Worm (Caenorhabditis elegans) whole organism, L4 larva: ENCODE data around the gene F13E9.11.

Source experiments
- F10B5.3 ChIP-seq: sonication (generic microtip); optimal IDR thresholded peaks from 2 replicates; lab custom pipeline; 2016; ENCODE audit warnings: mild to moderate bottlenecking, missing genetic modification characterization, missing compliant biosample characterization
- F37D6.2 ChIP-seq: sonication (generic microtip); optimal IDR thresholded peaks from 2 replicates; lab custom pipeline; 2016; ENCODE audit warnings: mild to moderate bottlenecking, missing genetic modification characterization, missing compliant biosample characterization
- T20F7.1 ChIP-seq: fragments of 200-800 bp; sonication (Bioruptor generic); optimal IDR thresholded peaks from 2 replicates; lab custom pipeline; 2018; ENCODE audit warnings: mild to moderate bottlenecking, missing genetic modification characterization, missing compliant biosample characterization
- Y5F2A.4 ChIP-seq: fragments of 200-800 bp; sonication (Bioruptor generic); optimal IDR thresholded peaks from 2 replicates; lab custom pipeline; 2018; ENCODE audit warnings: mild to moderate bottlenecking, missing genetic modification characterization, missing compliant biosample characterization
- Y75B8A.6 ChIP-seq: fragments of 200-800 bp; sonication (Bioruptor generic); IDR thresholded peaks from 2 replicates; pipeline ENCODE4 v1.3.6; 2022; ENCODE audit warnings: missing genetic modification reagents, missing genetic modification characterization, missing compliant biosample characterization
- ZK546.5 ChIP-seq, 2 experiments: sonication (generic microtip); optimal IDR thresholded peaks; 2 replicates each; lab custom pipeline; 2017; ENCODE audit warnings: missing biosample characterization in 2 of 2, missing genetic modification characterization in 2 of 2
- aha-1 ChIP-seq: fragments of 150-350 bp; peaks from one replicate; lab custom pipeline; 2014; ENCODE audit warnings: missing biosample characterization, missing genetic modification characterization
- aly-2 ChIP-seq: sonication (generic microtip); optimal IDR thresholded peaks from 2 replicates; lab custom pipeline; 2018; ENCODE audit warnings: missing biosample characterization, missing genetic modification characterization
- ama-1 ChIP-seq: fragments of 150-350 bp; optimal IDR thresholded peaks from 2 replicates; lab custom pipeline; 2014; ENCODE audit warnings: inconsistent platforms, mixed read lengths
- attf-4 ChIP-seq: sonication (generic microtip); optimal IDR thresholded peaks from 3 replicates; lab custom pipeline; 2017; ENCODE audit warnings: missing biosample characterization, missing genetic modification characterization
- ceh-28 ChIP-seq: fragments of 150-350 bp; optimal IDR thresholded peaks from 2 replicates; lab custom pipeline; 2014; ENCODE audit warnings: missing biosample characterization, missing genetic modification reagents, missing genetic modification characterization
- ceh-44 ChIP-seq: fragments of 200-800 bp; sonication (Bioruptor generic); IDR thresholded peaks from 2 replicates; pipeline ENCODE4 v1.3.6; 2022; ENCODE audit warnings: missing genetic modification reagents, missing genetic modification characterization, missing compliant biosample characterization
- ceh-62 ChIP-seq: sonication (generic microtip); optimal IDR thresholded peaks from 2 replicates; lab custom pipeline; 2017; ENCODE audit warnings: missing biosample characterization, missing genetic modification characterization
- ctbp-1 ChIP-seq: fragments of 200-800 bp; sonication (Bioruptor generic); IDR thresholded peaks from 2 replicates; pipeline ENCODE4 v1.3.6; 2022; ENCODE audit warnings: missing genetic modification reagents, missing genetic modification characterization, missing compliant biosample characterization
- daf-19 ChIP-seq: fragments of 200-800 bp; sonication (Bioruptor generic); conservative IDR thresholded peaks from 2 replicates; pipeline ENCODE4 v1.3.6; 2022; ENCODE audit warnings: missing genetic modification characterization, missing compliant biosample characterization
- dmd-8 ChIP-seq: fragments of 200-800 bp; sonication (Bioruptor generic); IDR thresholded peaks from 2 replicates; pipeline ENCODE4 v1.3.6; 2022; ENCODE audit warnings: missing genetic modification characterization, missing compliant biosample characterization
- duxl-1 ChIP-seq: sonication (generic microtip); optimal IDR thresholded peaks from 2 replicates; lab custom pipeline; 2016; ENCODE audit warnings: mild to moderate bottlenecking, missing genetic modification characterization, moderate library complexity, missing compliant biosample characterization; ENCODE audit not compliant: poor library complexity
- dve-1 ChIP-seq: sonication (generic microtip); optimal IDR thresholded peaks from 2 replicates; lab custom pipeline; 2017; ENCODE audit warnings: antibody characterized with exemption, mild to moderate bottlenecking, missing genetic modification characterization, missing compliant biosample characterization; ENCODE audit not compliant: insufficient read depth
- egl-43 ChIP-seq: fragments of 200-800 bp; sonication (Bioruptor generic); IDR thresholded peaks from 2 replicates; pipeline ENCODE4 v1.3.6; 2022; ENCODE audit warnings: missing genetic modification reagents, missing genetic modification characterization, missing compliant biosample characterization
- fkh-10 ChIP-seq: fragments of 150-350 bp; optimal IDR thresholded peaks from 2 replicates; lab custom pipeline; 2014; ENCODE audit warnings: missing biosample characterization, missing genetic modification reagents, missing genetic modification characterization
- gei-8 ChIP-seq: fragments of 200-800 bp; sonication (Bioruptor generic); optimal IDR thresholded peaks from 2 replicates; lab custom pipeline; 2018; ENCODE audit warnings: mild to moderate bottlenecking, missing genetic modification characterization, missing compliant biosample characterization
- hif-1 ChIP-seq, 2 experiments: sonication (generic microtip); optimal IDR thresholded peaks; 2 replicates each; lab custom pipeline; 2016 to 2017; ENCODE audit warnings: missing compliant biosample characterization in 2 of 2, missing genetic modification characterization in 2 of 2, missing genetic modification reagents in 2 of 2, missing genotype in 2 of 2, mild to moderate bottlenecking in 1 of 2
- hlh-11 ChIP-seq: fragments of 200-800 bp; sonication (Bioruptor generic); optimal IDR thresholded peaks from 2 replicates; lab custom pipeline; 2018; ENCODE audit warnings: mild to moderate bottlenecking, missing genetic modification characterization, missing compliant biosample characterization
- lim-7 ChIP-seq: fragments of 200-800 bp; sonication (Bioruptor generic); IDR thresholded peaks from 2 replicates; pipeline ENCODE4 v1.3.6; 2022; ENCODE audit warnings: missing genetic modification characterization, missing compliant biosample characterization
- lin-15B ChIP-seq: fragments of 150-350 bp; sonication (generic microtip); optimal IDR thresholded peaks from 3 replicates; lab custom pipeline; 2014; ENCODE audit warnings: missing biosample characterization, missing genetic modification characterization
- lin-39 ChIP-seq: fragments of 150-350 bp; optimal IDR thresholded peaks from 2 replicates; lab custom pipeline; 2014; ENCODE audit warnings: missing biosample characterization, missing genetic modification reagents, missing genetic modification characterization
- lsy-2 ChIP-seq, 2 experiments: fragments of 150-350 bp in 1 of 2; sonication (generic microtip) in 1 of 2; optimal IDR thresholded peaks; 2 replicates each; lab custom pipeline; 2014 to 2017; ENCODE audit warnings: missing biosample characterization in 2 of 2, missing genetic modification characterization in 2 of 2
- madf-5 ChIP-seq, 2 experiments: fragments of 200-800 bp; sonication (Bioruptor generic); IDR thresholded peaks; 2 replicates each; pipeline ENCODE4 v1.3.6; 2022; ENCODE audit warnings: missing compliant biosample characterization in 2 of 2, missing genetic modification characterization in 2 of 2
- mep-1 ChIP-seq: fragments of 150-350 bp; sonication (generic microtip); optimal IDR thresholded peaks from 3 replicates; lab custom pipeline; 2014; ENCODE audit warnings: missing biosample characterization, missing genetic modification characterization
- nhr-10 ChIP-seq: fragments of 150-350 bp; optimal IDR thresholded peaks from 2 replicates; lab custom pipeline; 2014; ENCODE audit warnings: missing biosample characterization, missing genetic modification characterization
- nhr-102 ChIP-seq: sonication (generic microtip); optimal IDR thresholded peaks from 2 replicates; lab custom pipeline; 2016; ENCODE audit warnings: mild to moderate bottlenecking, missing genetic modification characterization, moderate library complexity, missing compliant biosample characterization
- nhr-111 ChIP-seq: fragments of 200-800 bp; sonication (Bioruptor generic); optimal IDR thresholded peaks from 2 replicates; lab custom pipeline; 2018; ENCODE audit warnings: mild to moderate bottlenecking, missing genetic modification characterization, missing compliant biosample characterization
- nhr-25 ChIP-seq: sonication (generic microtip); optimal IDR thresholded peaks from 2 replicates; lab custom pipeline; 2017; ENCODE audit warnings: missing genetic modification characterization, mild to moderate bottlenecking, missing compliant biosample characterization, antibody characterized with exemption, moderate library complexity, borderline replicate concordance; ENCODE audit not compliant: insufficient read depth
- nhr-28 ChIP-seq: fragments of 150-350 bp; optimal IDR thresholded peaks from 2 replicates; lab custom pipeline; 2014; ENCODE audit warnings: missing biosample characterization, missing genetic modification characterization
- nhr-6 ChIP-seq: fragments of 150-350 bp; optimal IDR thresholded peaks from 2 replicates; lab custom pipeline; 2014; ENCODE audit warnings: missing biosample characterization, missing genetic modification characterization
- pha-4 ChIP-seq, 2 experiments: fragments of 150-350 bp in 1 of 2; fragments of 200-800 bp in 1 of 2; sonication (Bioruptor generic) in 1 of 2; IDR thresholded peaks in 1 of 2; optimal IDR thresholded peaks in 1 of 2; 2 replicates each; pipeline versions ENCODE4 v1.3.6 to Lab custom; 2014 to 2022; ENCODE audit warnings: missing genetic modification characterization in 2 of 2, missing genetic modification reagents in 2 of 2, missing biosample characterization in 1 of 2, missing compliant biosample characterization in 1 of 2
- saeg-2 ChIP-seq: fragments of 200-800 bp; sonication (Bioruptor generic); IDR thresholded peaks from 2 replicates; pipeline ENCODE4 v1.3.6; 2022; ENCODE audit warnings: missing genetic modification reagents, missing genetic modification characterization, missing compliant biosample characterization
- snpc-1.2 ChIP-seq: fragments of 200-800 bp; sonication (Bioruptor generic); IDR thresholded peaks from 2 replicates; pipeline ENCODE4 v1.3.6; 2022; ENCODE audit warnings: missing genetic modification reagents, missing genetic modification characterization, missing compliant biosample characterization
- snpc-4 ChIP-seq: fragments of 150-350 bp; optimal IDR thresholded peaks from 2 replicates; lab custom pipeline; 2014; ENCODE audit warnings: missing biosample characterization, missing genetic modification characterization
- tra-1 ChIP-seq: fragments of 200-800 bp; sonication (Bioruptor generic); IDR thresholded peaks from 2 replicates; pipeline ENCODE4 v1.3.6; 2022; ENCODE audit warnings: missing genetic modification reagents, missing genetic modification characterization, missing compliant biosample characterization
- unc-130 ChIP-seq: sonication (generic microtip); optimal IDR thresholded peaks from 2 replicates; lab custom pipeline; 2016; ENCODE audit warnings: missing genetic modification reagents, missing genetic modification characterization, missing compliant biosample characterization
- zfp-3 ChIP-seq: fragments of 200-800 bp; sonication (Bioruptor generic); conservative IDR thresholded peaks from 2 replicates; pipeline ENCODE4 v1.3.6; 2022; ENCODE audit warnings: missing genetic modification reagents, missing genetic modification characterization, missing compliant biosample characterization
- ztf-11 ChIP-seq: fragments of 150-350 bp; optimal IDR thresholded peaks from 2 replicates; lab custom pipeline; 2014; ENCODE audit warnings: missing biosample characterization, missing genetic modification characterization

The F13E9.11 gene

DNA sequence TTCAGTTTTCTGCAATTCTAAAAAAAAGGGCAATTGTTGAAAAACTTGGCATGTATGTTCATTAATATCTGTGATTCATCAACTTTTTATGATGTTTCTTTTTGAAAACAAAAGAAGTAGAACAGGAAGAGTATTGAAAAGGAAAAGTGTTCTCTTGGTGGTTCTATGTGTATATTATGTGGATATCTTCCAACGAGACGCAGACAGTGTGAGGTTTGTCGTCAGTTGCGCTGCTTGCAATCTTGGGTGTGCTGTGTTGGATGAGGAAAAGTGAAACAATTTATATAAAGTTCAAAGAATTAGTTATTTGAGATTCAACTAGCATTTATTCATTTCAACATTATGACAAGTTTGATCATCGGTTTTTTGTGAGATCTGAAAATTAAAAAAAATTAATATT, 16.5 kb downstream of the F13E9.11 start (continued):
- TF ChIP-seq ceh-28 (tag; lab: Kevin White, UChicago) = no peak
- TF ChIP-seq aha-1 (tag; lab: Kevin White, UChicago) = no peak
- no peak for TF ChIP-seq T20F7.1 (GFP tag; lab: Kevin White, UChicago)
- TF ChIP-seq nhr-10 (tag; lab: Kevin White, UChicago) = no peak
- TF ChIP-seq nhr-6 (tag; lab: Kevin White, UChicago) = peak; percentile 26
- no peak for TF ChIP-seq zfp-3
- no peak for TF ChIP-seq nhr-25 (tag; lab: Kevin White, UChicago)
- no peak for TF ChIP-seq ceh-62 (tag; lab: Kevin White, UChicago)
- TF ChIP-seq lim-7 = no peak
- TF ChIP-seq dmd-8 (GFP tag; lab: Robert Waterston, UW) = no peak
- TF ChIP-seq nhr-28 (tag; lab: Kevin White, UChicago) = peak; percentile 44
- TF ChIP-seq hlh-11 = peak; percentile 12
- TF ChIP-seq duxl-1 (tag; lab: Kevin White, UChicago) = no peak
- TF ChIP-seq fkh-10 (GFP tag; lab: Kevin White, UChicago) = no peak
- TF ChIP-seq hif-1 (tag; optimal IDR thresholded peaks at IDR 0.05; lab: Kevin White, UChicago) = no peak
- peak; percentile 42 for TF ChIP-seq dve-1 (tag; lab: Kevin White, UChicago)
- TF ChIP-seq saeg-2 = no peak
- no peak for TF ChIP-seq gei-8 (GFP tag; lab: Kevin White, UChicago)
- no peak for TF ChIP-seq aly-2 (tag; lab: Kevin White, UChicago)
- no peak for TF ChIP-seq snpc-4 (tag; lab: Kevin White, UChicago)
- TF ChIP-seq daf-19 (GFP tag; lab: Robert Waterston, UW) = no peak
- no peak for TF ChIP-seq ztf-11 (tag; lab: Kevin White, UChicago)
- no peak for TF ChIP-seq lin-15B (tag; lab: Kevin White, UChicago)
- no peak for TF ChIP-seq nhr-111 (GFP tag; lab: Kevin White, UChicago)
- no peak for TF ChIP-seq pha-4 (GFP tag; IDR thresholded peaks at IDR 0.05; lab: Robert Waterston, UW)
- peak; percentile 19 for TF ChIP-seq pha-4 (tag; optimal IDR thresholded peaks at IDR 0.05; lab: Kevin White, UChicago)
- TF ChIP-seq F37D6.2 (tag; lab: Kevin White, UChicago) = no peak
- no peak for TF ChIP-seq egl-43
- TF ChIP-seq snpc-1.2 (GFP tag; lab: Robert Waterston, UW) = no peak
- no peak for TF ChIP-seq attf-4
- TF ChIP-seq F10B5.3 (tag; lab: Kevin White, UChicago) = no peak
- no peak for TF ChIP-seq ctbp-1
- no peak for TF ChIP-seq Y5F2A.4 (GFP tag; lab: Kevin White, UChicago)
- TF ChIP-seq tra-1 (GFP tag; lab: Robert Waterston, UW) = no peak
- TF ChIP-seq ZK546.5 (tag; optimal IDR thresholded peaks at IDR 0.05; lab: Kevin White, UChicago) = no peak
- TF ChIP-seq madf-5 (GFP tag; IDR thresholded peaks at IDR 0.05; lab: Robert Waterston, UW) = no peak
- TF ChIP-seq lin-39 (tag; lab: Kevin White, UChicago) = no peak
- TF ChIP-seq nhr-102 (tag; lab: Kevin White, UChicago) = no peak
- TF ChIP-seq lsy-2 (tag; optimal IDR thresholded peaks at IDR 0.05; lab: Kevin White, UChicago) = peak in 1 of 2 experiments; percentile 57
- TF ChIP-seq ama-1 = no peak
- TF ChIP-seq Y75B8A.6 (GFP tag; lab: Robert Waterston, UW) = no peak
- no peak for TF ChIP-seq unc-130 (GFP tag; lab: Kevin White, UChicago)
- TF ChIP-seq mep-1 = peak; percentile 42
- TF ChIP-seq ceh-44 (GFP tag; lab: Robert Waterston, UW) = no peak
